Fruit fly (Drosophila melanogaster) S2 (cell line): Measurements from ENCODE around the gene CG6294.

Experiments used
- CG8478 ChIP-seq: fragments of >200 bp; optimal IDR thresholded peaks from 2 replicates; lab custom pipeline; 2018
- CTCF ChIP-seq, 2 experiments: fragments of >200 bp; optimal IDR thresholded peaks; 2 replicates each; lab custom pipeline; 2018

- TF ChIP-seq CG8478 (lab: Kevin White, UChicago) = no peak
- TF ChIP-seq CTCF (optimal IDR thresholded peaks at IDR 0.05; lab: Kevin White, UChicago) = no peak
Observed at dm6 chrX:15475791-15476190, 13.3 kb downstream of the CG6294 start, which contains the start of gene CG6324.
